Fruit fly (Drosophila melanogaster) whole organism, embryonic: ENCODE measurements around the gene Tg.

Source experiments
- Abd-B ChIP-seq: fragments of 200-800 bp; sonication (Bioruptor generic); optimal IDR thresholded peaks from 2 replicates; lab custom pipeline; 2018; ENCODE audit warnings: missing biosample characterization, mild to moderate bottlenecking, missing genetic modification characterization, moderate library complexity
- Atf-2 ChIP-seq: fragments of 200-800 bp; sonication (Bioruptor generic); optimal IDR thresholded peaks from 2 replicates; lab custom pipeline; 2016; ENCODE audit warnings: missing biosample characterization, missing genetic modification characterization
- CG10209 ChIP-seq: fragments of 200-800 bp; sonication (Bioruptor generic); optimal IDR thresholded peaks from 3 replicates; lab custom pipeline; 2017; ENCODE audit warnings: missing biosample characterization, mild to moderate bottlenecking, missing genetic modification characterization, missing genetic modification reagents
- CG10979 ChIP-seq: fragments of 200-800 bp; sonication (Bioruptor generic); optimal IDR thresholded peaks from 2 replicates; lab custom pipeline; 2018; ENCODE audit warnings: missing biosample characterization, mild to moderate bottlenecking, missing genetic modification characterization, moderate library complexity
- CG11093 ChIP-seq: fragments of 200-800 bp; sonication (Bioruptor generic); IDR thresholded peaks from 3 replicates; pipeline ENCODE4 v1.3.6; 2022; ENCODE audit warnings: missing biosample characterization, missing genetic modification characterization
- CG13287 ChIP-seq: fragments of 200-800 bp; sonication (Bioruptor generic); IDR thresholded peaks from 2 replicates; pipeline ENCODE4 v1.3.6; 2022; ENCODE audit warnings: missing biosample characterization, missing genetic modification characterization; ENCODE audit not compliant: partially characterized antibody
- CG14441 ChIP-seq: fragments of 200-800 bp; sonication (Bioruptor generic); IDR thresholded peaks from 2 replicates; pipeline ENCODE4 v1.3.6; 2022; ENCODE audit warnings: missing biosample characterization, missing genetic modification characterization
- CG14965 ChIP-seq: fragments of 200-800 bp; sonication (Bioruptor generic); optimal IDR thresholded peaks from 2 replicates; lab custom pipeline; 2016; ENCODE audit warnings: missing biosample characterization, missing genetic modification characterization, borderline replicate concordance
- CG1603 ChIP-seq: fragments of 200-800 bp; sonication (Bioruptor generic); optimal IDR thresholded peaks from 2 replicates; lab custom pipeline; 2019; ENCODE audit warnings: missing biosample characterization, mild to moderate bottlenecking, missing genetic modification characterization, moderate library complexity
- CG1647 ChIP-seq: fragments of 200-800 bp; sonication (Bioruptor generic); optimal IDR thresholded peaks from 3 replicates; lab custom pipeline; 2016; ENCODE audit warnings: missing biosample characterization, missing genetic modification characterization
- CG17612 ChIP-seq: fragments of 200-800 bp; sonication (Bioruptor generic); IDR thresholded peaks from 2 replicates; pipeline ENCODE4 v1.3.6; 2022; ENCODE audit warnings: missing biosample characterization, missing genetic modification characterization
- CG30020 ChIP-seq: fragments of 200-800 bp; optimal IDR thresholded peaks from 2 replicates; lab custom pipeline; 2019; ENCODE audit warnings: missing biosample characterization, mild to moderate bottlenecking, missing genetic modification characterization, moderate library complexity
- CG3281 ChIP-seq: fragments of 200-800 bp; sonication (Bioruptor generic); optimal IDR thresholded peaks from 3 replicates; lab custom pipeline; 2017; ENCODE audit warnings: missing biosample characterization, mild to moderate bottlenecking, missing genetic modification characterization
- CG4360 ChIP-seq: fragments of 200-800 bp; sonication (Bioruptor generic); IDR thresholded peaks from 2 replicates; pipeline ENCODE4 v1.3.6; 2022; ENCODE audit warnings: missing biosample characterization, missing genetic modification characterization
- CG6654 ChIP-seq: fragments of 200-800 bp; sonication (Bioruptor generic); optimal IDR thresholded peaks from 2 replicates; lab custom pipeline; 2017; ENCODE audit warnings: missing biosample characterization, mild to moderate bottlenecking, missing genetic modification characterization
- CG6765 ChIP-seq: fragments of 200-800 bp; sonication (Bioruptor generic); optimal IDR thresholded peaks from 3 replicates; lab custom pipeline; 2017; ENCODE audit warnings: missing biosample characterization, mild to moderate bottlenecking, missing genetic modification characterization
- CG7357 ChIP-seq: fragments of 200-800 bp; sonication (Bioruptor generic); IDR thresholded peaks from 3 replicates; pipeline ENCODE4 v1.3.6; 2022; ENCODE audit warnings: missing biosample characterization, missing genetic modification characterization
- CG7786 ChIP-seq: fragments of 200-800 bp; sonication (Bioruptor generic); optimal IDR thresholded peaks from 2 replicates; lab custom pipeline; 2016; ENCODE audit warnings: missing biosample characterization, missing genetic modification characterization
- CG8765 ChIP-seq: fragments of 200-800 bp; sonication (Bioruptor generic); IDR thresholded peaks from 2 replicates; pipeline ENCODE4 v1.3.6; 2022; ENCODE audit warnings: missing biosample characterization, missing genetic modification characterization
- CG9215 ChIP-seq: fragments of 200-800 bp; sonication (Bioruptor generic); IDR thresholded peaks from 2 replicates; pipeline ENCODE4 v1.3.6; 2022; ENCODE audit warnings: missing biosample characterization, missing genetic modification characterization
- CG9609 ChIP-seq: fragments of 200-800 bp; sonication (Bioruptor generic); optimal IDR thresholded peaks from 3 replicates; lab custom pipeline; 2016; ENCODE audit warnings: missing biosample characterization, missing genetic modification characterization
- CoRest ChIP-seq: fragments of 200-800 bp; sonication (Bioruptor generic); optimal IDR thresholded peaks from 3 replicates; lab custom pipeline; 2018; ENCODE audit warnings: missing biosample characterization, mild to moderate bottlenecking, missing genetic modification characterization, moderate library complexity
- Dek ChIP-seq: fragments of 200-800 bp; sonication (Bioruptor generic); optimal IDR thresholded peaks from 3 replicates; lab custom pipeline; 2019; ENCODE audit warnings: missing biosample characterization, mild to moderate bottlenecking, missing genetic modification characterization, moderate library complexity
- Ets65A ChIP-seq: fragments of 200-800 bp; sonication (Bioruptor generic); peaks from one replicate; lab custom pipeline; 2016; ENCODE audit warnings: missing biosample characterization, missing genetic modification characterization
- Gug ChIP-seq: fragments of 200-800 bp; sonication (Bioruptor generic); IDR thresholded peaks from 4 replicates; pipeline ENCODE4 v1.3.6; 2022; ENCODE audit warnings: missing biosample characterization, missing genetic modification characterization
- HmgZ ChIP-seq: fragments of 200-800 bp; sonication (Bioruptor generic); optimal IDR thresholded peaks from 2 replicates; lab custom pipeline; 2018; ENCODE audit warnings: missing biosample characterization, mild to moderate bottlenecking, missing genetic modification characterization
- Myb ChIP-seq: fragments of 200-800 bp; sonication (Bioruptor generic); optimal IDR thresholded peaks from 2 replicates; lab custom pipeline; 2016; ENCODE audit warnings: missing biosample characterization, missing genetic modification characterization
- Nf-YB ChIP-seq: fragments of 200-800 bp; sonication (Bioruptor generic); optimal IDR thresholded peaks from 3 replicates; lab custom pipeline; 2019; ENCODE audit warnings: missing biosample characterization, mild to moderate bottlenecking, missing genetic modification characterization, moderate library complexity
- Oaz ChIP-seq: fragments of 200-800 bp; sonication (Bioruptor generic); IDR thresholded peaks from 2 replicates; pipeline ENCODE4 v1.3.6; 2022; ENCODE audit warnings: missing biosample characterization, missing genetic modification characterization
- Oli ChIP-seq: fragments of 200-800 bp; sonication (Bioruptor generic); optimal IDR thresholded peaks from 2 replicates; lab custom pipeline; 2018; ENCODE audit warnings: missing biosample characterization, mild to moderate bottlenecking, missing genetic modification characterization, moderate library complexity
- Ptx1 ChIP-seq: fragments of 200-800 bp; sonication (Bioruptor generic); IDR thresholded peaks from 2 replicates; pipeline ENCODE4 v1.3.6; 2022; ENCODE audit warnings: missing biosample characterization, missing genetic modification characterization
- Sin3A ChIP-seq: fragments of >200 bp; optimal IDR thresholded peaks from 2 replicates; lab custom pipeline; 2018
- Sry-β ChIP-seq: fragments of 200-800 bp; sonication (Bioruptor generic); optimal IDR thresholded peaks from 2 replicates; lab custom pipeline; 2018; ENCODE audit warnings: missing biosample characterization, mild to moderate bottlenecking, missing genetic modification characterization, moderate library complexity
- ab ChIP-seq: fragments of 200-800 bp; sonication (Bioruptor generic); optimal IDR thresholded peaks from 2 replicates; lab custom pipeline; 2016; ENCODE audit warnings: missing biosample characterization, missing genetic modification characterization
- crol ChIP-seq: fragments of 200-800 bp; sonication (Bioruptor generic); IDR thresholded peaks from 2 replicates; pipeline ENCODE4 v1.3.6; 2022; ENCODE audit warnings: missing biosample characterization, missing genetic modification characterization
- crp ChIP-seq, 2 experiments: fragments of 200-800 bp; sonication (Bioruptor generic); optimal IDR thresholded peaks; 2 replicates in 1 of 2; 3 replicates in 1 of 2; lab custom pipeline; 2017; ENCODE audit warnings: missing biosample characterization in 2 of 2, missing genetic modification characterization in 2 of 2, mild to moderate bottlenecking in 1 of 2, moderate library complexity in 1 of 2
- exex ChIP-seq: fragments of 200-800 bp; sonication (Bioruptor generic); optimal IDR thresholded peaks from 4 replicates; lab custom pipeline; 2018; ENCODE audit warnings: missing biosample characterization, mild to moderate bottlenecking, missing genetic modification characterization, moderate library complexity
- gsb-n ChIP-seq: fragments of 200-800 bp; sonication (Bioruptor generic); optimal IDR thresholded peaks from 3 replicates; lab custom pipeline; 2018; ENCODE audit warnings: missing biosample characterization, mild to moderate bottlenecking, missing genetic modification characterization
- hbn ChIP-seq: fragments of 200-800 bp; sonication (Bioruptor generic); IDR thresholded peaks from 2 replicates; pipeline ENCODE4 v1.3.6; 2022; ENCODE audit warnings: missing biosample characterization, missing genetic modification characterization; ENCODE audit not compliant: partially characterized antibody
- kah ChIP-seq: fragments of 200-800 bp; sonication (Bioruptor generic); optimal IDR thresholded peaks from 2 replicates; lab custom pipeline; 2018; ENCODE audit warnings: missing biosample characterization, mild to moderate bottlenecking, missing genetic modification characterization
- lola ChIP-seq, 3 experiments: fragments of >200 bp in 2 of 3; fragments of 200-800 bp in 1 of 3; sonication (Bioruptor generic) in 1 of 3; optimal IDR thresholded peaks; 2 replicates each; lab custom pipeline; 2017 to 2019; ENCODE audit warnings: missing biosample characterization in 3 of 3, missing genetic modification characterization in 3 of 3, mild to moderate bottlenecking in 1 of 3, moderate library complexity in 1 of 3
- maf-S ChIP-seq: fragments of 200-800 bp; sonication (Bioruptor generic); optimal IDR thresholded peaks from 2 replicates; lab custom pipeline; 2016; ENCODE audit warnings: missing biosample characterization, missing genetic modification characterization
- nom ChIP-seq: fragments of 200-800 bp; sonication (Bioruptor generic); optimal IDR thresholded peaks from 2 replicates; lab custom pipeline; 2017; ENCODE audit warnings: missing biosample characterization, missing genetic modification characterization, mild to moderate bottlenecking, moderate library complexity, missing genetic modification reagents
- peb ChIP-seq: fragments of 200-800 bp; sonication (Bioruptor generic); IDR thresholded peaks from 2 replicates; pipeline ENCODE4 v1.3.6; 2022; ENCODE audit warnings: missing biosample characterization, missing genetic modification characterization
- psq ChIP-seq: fragments of 200-800 bp; sonication (Bioruptor generic); optimal IDR thresholded peaks from 2 replicates; lab custom pipeline; 2017; ENCODE audit warnings: missing biosample characterization, missing genetic modification characterization
- sc ChIP-seq, 3 experiments: fragments of >200 bp in 2 of 3; fragments of 200-800 bp in 1 of 3; sonication (Bioruptor generic) in 1 of 3; optimal IDR thresholded peaks; 2 replicates in 2 of 3; 3 replicates in 1 of 3; lab custom pipeline; 2017; ENCODE audit warnings: mild to moderate bottlenecking in 1 of 3, missing biosample characterization in 1 of 3, missing genetic modification characterization in 1 of 3, missing genetic modification reagents in 1 of 3
- ssp ChIP-seq: fragments of 200-800 bp; sonication (Bioruptor generic); IDR thresholded peaks from 2 replicates; pipeline ENCODE4 v1.3.6; 2022; ENCODE audit warnings: missing biosample characterization, missing genetic modification characterization
- usp ChIP-seq: fragments of >200 bp; optimal IDR thresholded peaks from 2 replicates; lab custom pipeline; 2017; ENCODE audit warnings: missing biosample characterization, missing genetic modification characterization

Tg gene

dm6 chr2L:8071112-8071976, 60.1 kb downstream of the Tg start, which contains the start of gene poe (continued):
- TF ChIP-seq ssp = peak; percentile 48; the same call in 1 of the 2 replicates
- no peak for TF ChIP-seq peb
- peak; percentile 74 for TF ChIP-seq Ptx1 (GFP tag; lab: Robert Waterston, UW)
- TF ChIP-seq Atf-2 (GFP tag; lab: Kevin White, UChicago) = no peak
- peak; percentile 19 for TF ChIP-seq Sin3A (lab: Kevin White, UChicago)
- no peak for TF ChIP-seq CG7786 (GFP tag; lab: Kevin White, UChicago)
- no peak for TF ChIP-seq nom (GFP tag; lab: Kevin White, UChicago)
- peak; percentile 7 for TF ChIP-seq psq (GFP tag; lab: Kevin White, UChicago)
- TF ChIP-seq CG10209 (GFP tag; lab: Kevin White, UChicago) = peak; percentile 51
- no peak for TF ChIP-seq crol (GFP tag; lab: Robert Waterston, UW)
- no peak for TF ChIP-seq CG1603
- TF ChIP-seq CG9215 (GFP tag; lab: Robert Waterston, UW) = peak; percentile 30; the same call in 1 of the 2 replicates
- TF ChIP-seq CG13287 (GFP tag; lab: Robert Waterston, UW) = peak; percentile 43
- TF ChIP-seq Oaz (GFP tag; lab: Robert Waterston, UW) = no peak
- TF ChIP-seq lola (GFP tag; optimal IDR thresholded peaks at IDR 0.05; lab: Kevin White, UChicago) = no peak
- no peak for TF ChIP-seq CG17612
- TF ChIP-seq Myb = peak; percentile 15
- no peak for TF ChIP-seq CG1647 (GFP tag; lab: Kevin White, UChicago)
- TF ChIP-seq crp (GFP tag; optimal IDR thresholded peaks at IDR 0.05; lab: Kevin White, UChicago) = peak; percentile 75 to 93
- no peak for TF ChIP-seq CG7357 (GFP tag; lab: Robert Waterston, UW)
- TF ChIP-seq CoRest (tag; lab: Kevin White, UChicago) = peak; percentile 40
- no peak; the same call in 1 of the 2 replicates for TF ChIP-seq CG4360 (GFP tag; lab: Robert Waterston, UW)
- TF ChIP-seq CG6765 (GFP tag; lab: Kevin White, UChicago) = peak; percentile 29
- peak; percentile 59 for TF ChIP-seq Dek (tag; lab: Kevin White, UChicago)
- peak; percentile 45 for TF ChIP-seq Ets65A
- TF ChIP-seq CG30020 (tag; lab: Kevin White, UChicago) = peak; percentile 31
- TF ChIP-seq CG6654 (GFP tag; lab: Kevin White, UChicago) = no peak
- TF ChIP-seq Sry-β (GFP tag; lab: Kevin White, UChicago) = peak; percentile 23
- TF ChIP-seq CG8765 (GFP tag; lab: Robert Waterston, UW) = no peak
- TF ChIP-seq CG11093 = no peak
- no peak for TF ChIP-seq sc (optimal IDR thresholded peaks at IDR 0.05; lab: Kevin White, UChicago)
- TF ChIP-seq sc (GFP tag; optimal IDR thresholded peaks at IDR 0.05; lab: Kevin White, UChicago) = no peak
- peak; percentile 70 for TF ChIP-seq CG10979 (tag; lab: Kevin White, UChicago)
- TF ChIP-seq Gug (GFP tag; lab: Robert Waterston, UW) = no peak
- no peak for TF ChIP-seq CG14965 (GFP tag; lab: Kevin White, UChicago)
- peak; percentile 22 for TF ChIP-seq kah
- no peak for TF ChIP-seq ab
- TF ChIP-seq exex (tag; lab: Kevin White, UChicago) = no peak
- TF ChIP-seq CG14441 (GFP tag; lab: Robert Waterston, UW) = 0 out of 2 replicates have a peak, but pooled peaks have one; percentile 25
- peak; percentile 84 for TF ChIP-seq Abd-B
- no peak for TF ChIP-seq gsb-n (tag; lab: Kevin White, UChicago)
- TF ChIP-seq CG9609 (GFP tag; lab: Kevin White, UChicago) = no peak
- no peak for TF ChIP-seq CG3281 (GFP tag; lab: Kevin White, UChicago)
- no peak for TF ChIP-seq usp (GFP tag; lab: Kevin White, UChicago)
- peak; percentile 64 for TF ChIP-seq HmgZ (tag; lab: Kevin White, UChicago)
- TF ChIP-seq hbn (GFP tag; lab: Robert Waterston, UW) = no peak
- peak; percentile 23 for TF ChIP-seq Oli (tag; lab: Kevin White, UChicago)
- TF ChIP-seq maf-S (GFP tag; lab: Kevin White, UChicago) = no peak
- peak; percentile 52 for TF ChIP-seq Nf-YB (GFP tag; lab: Kevin White, UChicago)
